Worm (Caenorhabditis elegans): ENCODE data around the gene dach-1.

dach-1 gene

DNA sequence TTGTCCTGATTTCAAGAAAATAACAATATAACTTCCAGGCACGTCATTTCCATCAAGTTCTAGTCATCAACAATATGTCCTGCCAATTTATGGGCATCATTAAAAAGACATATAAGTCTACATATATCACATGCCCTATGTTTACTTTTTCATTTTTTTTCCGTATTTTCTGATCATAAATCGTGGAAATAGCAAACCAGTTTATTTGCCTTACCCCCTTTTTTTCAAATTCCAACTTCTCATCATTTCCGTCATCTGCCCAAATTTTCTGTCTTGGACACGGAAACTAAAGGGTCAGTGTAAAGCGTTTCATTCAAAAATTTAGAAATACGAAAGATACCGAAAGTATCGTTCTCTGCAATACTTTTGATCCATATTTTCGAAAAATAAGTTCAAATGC, 42.5 kb downstream of the dach-1 start:
- TF ChIP-seq nhr-129 (tag; optimal IDR thresholded peaks at IDR 0.05) (no peak), R02D3.7 (tag; optimal IDR thresholded peaks at IDR 0.05) (no peak), mbf-1 (tag; optimal IDR thresholded peaks at IDR 0.05) (no peak), nhr-77 (tag; optimal IDR thresholded peaks at IDR 0.05) (no peak), ceh-16 (tag; optimal IDR thresholded peaks at IDR 0.05) (no peak), unc-39 (tag; optimal IDR thresholded peaks at IDR 0.05) (no peak), dmd-4 (tag; optimal IDR thresholded peaks at IDR 0.05) (no peak), nhr-12 (tag; optimal IDR thresholded peaks at IDR 0.05) (no peak), peb-1 (tag; optimal IDR thresholded peaks at IDR 0.05) (no peak), lin-13 (GFP tag; optimal IDR thresholded peaks at IDR 0.05) (no peak), ztf-11 (tag; optimal IDR thresholded peaks at IDR 0.05) (no peak), ama-1 (optimal IDR thresholded peaks at IDR 0.05) (no peak), nhr-237 (tag; optimal IDR thresholded peaks at IDR 0.05) (no peak), nhr-10 (tag; optimal IDR thresholded peaks at IDR 0.05) (no peak), aly-2 (tag; optimal IDR thresholded peaks at IDR 0.05) (no peak), Y55F3AM.14 (GFP tag; optimal IDR thresholded peaks at IDR 0.05) (no peak), nhr-11 (tag; optimal IDR thresholded peaks at IDR 0.05) (no peak), skn-1 (tag; optimal IDR thresholded peaks at IDR 0.05) (no peak)

- no peak for TF ChIP-seq lin-39 (tag; optimal IDR thresholded peaks at IDR 0.05)
- no peak for TF ChIP-seq nhr-129 (tag; optimal IDR thresholded peaks at IDR 0.05)
- TF ChIP-seq lin-13 (GFP tag; optimal IDR thresholded peaks at IDR 0.05), result no peak
- no peak for TF ChIP-seq ztf-4 (tag; optimal IDR thresholded peaks at IDR 0.05)
- TF ChIP-seq skn-1 (tag; optimal IDR thresholded peaks at IDR 0.05), result no peak
- no peak for TF ChIP-seq blmp-1 (tag; optimal IDR thresholded peaks at IDR 0.05; ENCODE audit: insufficient read depth)
- no peak for TF ChIP-seq lin-11 (tag; optimal IDR thresholded peaks at IDR 0.05)
- TF ChIP-seq mdl-1 (tag; optimal IDR thresholded peaks at IDR 0.05), result no peak
These were observed 44.2 kb downstream of the dach-1 start, which contains the start of gene K09D9.9 for ce11 chrV:3994048-3994447. K09D9.9 (minus strand) TSS chrV:3994148.

- TF ChIP-seq lin-39 (tag; optimal IDR thresholded peaks at IDR 0.05), result no peak
- no peak for TF ChIP-seq skn-1 (tag; optimal IDR thresholded peaks at IDR 0.05)
- TF ChIP-seq sma-3 (GFP tag; optimal IDR thresholded peaks at IDR 0.05), result no peak
- no peak for TF ChIP-seq unc-62 (GFP tag; optimal IDR thresholded peaks at IDR 0.05)
- TF ChIP-seq nhr-77 (tag; optimal IDR thresholded peaks at IDR 0.05), result no peak
- no peak for TF ChIP-seq gmeb-1 (tag; optimal IDR thresholded peaks at IDR 0.05)
- TF ChIP-seq ceh-16 (tag; optimal IDR thresholded peaks at IDR 0.05), result no peak
- no peak for TF ChIP-seq nhr-23 (tag; optimal IDR thresholded peaks at IDR 0.05)
- TF ChIP-seq mab-5 (tag; optimal IDR thresholded peaks at IDR 0.05), result no peak
- TF ChIP-seq elt-1 (tag; optimal IDR thresholded peaks at IDR 0.05), result no peak
- no peak for TF ChIP-seq ceh-82 (tag; optimal IDR thresholded peaks at IDR 0.05)
- no peak for TF ChIP-seq nhr-6 (tag; optimal IDR thresholded peaks at IDR 0.05)
- TF ChIP-seq egl-27 (tag; optimal IDR thresholded peaks at IDR 0.05), result no peak
- no peak for TF ChIP-seq aly-2 (tag; optimal IDR thresholded peaks at IDR 0.05)
- no peak for TF ChIP-seq fos-1 (tag; optimal IDR thresholded peaks at IDR 0.05)
- no peak for TF ChIP-seq unc-39 (tag; optimal IDR thresholded peaks at IDR 0.05)
- TF ChIP-seq C34F6.9 (tag; optimal IDR thresholded peaks at IDR 0.05), result no peak
- no peak for TF ChIP-seq nhr-12 (tag; optimal IDR thresholded peaks at IDR 0.05)
- no peak for TF ChIP-seq lsy-2 (tag; optimal IDR thresholded peaks at IDR 0.05)
- TF ChIP-seq Y55F3AM.14 (GFP tag; optimal IDR thresholded peaks at IDR 0.05), result no peak
These were observed 46.0 kb downstream of the dach-1 start, which contains the start of gene srx-62 for ce11 chrV:3995838-3996237. srx-62 (minus strand) TSS chrV:3995938.
